Fruit fly (Drosophila melanogaster) whole organism, wandering third instar larva: ENCODE results near the gene Plc21C.

Experiments
- Abd-B ChIP-seq: fragments of >200 bp; optimal IDR thresholded peaks from 2 replicates; lab custom pipeline; 2017; ENCODE audit warnings: missing biosample characterization, missing genetic modification characterization
- CG32264 ChIP-seq: fragments of 200-800 bp; sonication (Bioruptor generic); optimal IDR thresholded peaks from 2 replicates; lab custom pipeline; 2016; ENCODE audit warnings: missing biosample characterization, missing genetic modification characterization
- CG9705 ChIP-seq: fragments of 200-800 bp; sonication (Bioruptor generic); optimal IDR thresholded peaks from 2 replicates; lab custom pipeline; 2018; ENCODE audit warnings: missing biosample characterization, mild to moderate bottlenecking, missing genetic modification characterization
- Dfd ChIP-seq: fragments of >200 bp; optimal IDR thresholded peaks from 2 replicates; lab custom pipeline; 2017; ENCODE audit warnings: missing biosample characterization, missing genetic modification characterization
- Dif ChIP-seq: fragments of 200-275, 200-300 bp; sonication (Bioruptor generic); optimal IDR thresholded peaks from 2 replicates; lab custom pipeline; 2018; ENCODE audit warnings: missing biosample characterization, missing genetic modification characterization; ENCODE audit not compliant: partially characterized antibody
- GATAd ChIP-seq: sonication (Bioruptor generic); optimal IDR thresholded peaks from 2 replicates; lab custom pipeline; 2016; ENCODE audit warnings: missing biosample characterization, missing genetic modification characterization
- HLH106 ChIP-seq: fragments of 200-800 bp; optimal IDR thresholded peaks from 3 replicates; lab custom pipeline; 2019; ENCODE audit warnings: missing biosample characterization, mild to moderate bottlenecking, missing genetic modification characterization, moderate library complexity
- Hr78 ChIP-seq: fragments of >200 bp; optimal IDR thresholded peaks from 2 replicates; lab custom pipeline; 2017; ENCODE audit warnings: missing biosample characterization, missing genetic modification characterization
- Hr83 ChIP-seq: fragments of 200-300 bp; sonication (Bioruptor generic); optimal IDR thresholded peaks from 2 replicates; lab custom pipeline; 2016; ENCODE audit warnings: missing biosample characterization, mild to moderate bottlenecking, missing genetic modification characterization, moderate library complexity; ENCODE audit not compliant: poor library complexity, severe bottlenecking
- Mio ChIP-seq: sonication (Bioruptor generic); optimal IDR thresholded peaks from 2 replicates; lab custom pipeline; 2016; ENCODE audit warnings: missing biosample characterization, missing genetic modification characterization
- N ChIP-seq: fragments of >200 bp; optimal IDR thresholded peaks from 2 replicates; lab custom pipeline; 2018; ENCODE audit warnings: missing biosample characterization, missing external identifiers, missing genetic modification characterization
- Rel ChIP-seq, 2 experiments: fragments of 200-800 bp; sonication (Bioruptor generic) in 1 of 2; optimal IDR thresholded peaks; 2 replicates in 1 of 2; 3 replicates in 1 of 2; lab custom pipeline; 2016 to 2019; ENCODE audit warnings: mild to moderate bottlenecking in 2 of 2, missing biosample characterization in 2 of 2, missing genetic modification characterization in 2 of 2, moderate library complexity in 1 of 2
- Sp1 ChIP-seq: fragments of 200-800 bp; sonication (Bioruptor generic); optimal IDR thresholded peaks from 3 replicates; lab custom pipeline; 2019; ENCODE audit warnings: missing biosample characterization, mild to moderate bottlenecking, missing genetic modification characterization, moderate library complexity
- Vsx2 ChIP-seq: fragments of 200-300, 225-300 bp; sonication (Bioruptor generic); optimal IDR thresholded peaks from 2 replicates; lab custom pipeline; 2018; ENCODE audit warnings: missing biosample characterization, missing genetic modification characterization; ENCODE audit not compliant: partially characterized antibody
- br ChIP-seq: fragments of 200-800 bp; sonication (Bioruptor generic); optimal IDR thresholded peaks from 2 replicates; lab custom pipeline; 2016; ENCODE audit warnings: missing biosample characterization, missing genetic modification characterization
- dl ChIP-seq, 2 experiments: fragments of 175-275, 200-275 bp in 1 of 2; fragments of 200-275 bp in 1 of 2; sonication (Bioruptor generic); optimal IDR thresholded peaks; lab custom pipeline; 2018; ENCODE audit warnings: mild to moderate bottlenecking in 2 of 2, missing biosample characterization in 2 of 2, missing genetic modification characterization in 2 of 2, moderate library complexity in 2 of 2; ENCODE audit not compliant: partially characterized antibody in 2 of 2, insufficient read depth in 1 of 2
- dmrt93B ChIP-seq: fragments of 200-800 bp; sonication (Bioruptor generic); optimal IDR thresholded peaks from 2 replicates; lab custom pipeline; 2018; ENCODE audit warnings: missing biosample characterization, mild to moderate bottlenecking, missing genetic modification characterization
- dsf ChIP-seq: sonication (Bioruptor generic); optimal IDR thresholded peaks from 2 replicates; lab custom pipeline; 2016; ENCODE audit warnings: missing biosample characterization, missing genetic modification characterization, borderline replicate concordance
- ey ChIP-seq: fragments of 200-800 bp; sonication (Bioruptor generic); optimal IDR thresholded peaks from 2 replicates; lab custom pipeline; 2016; ENCODE audit warnings: missing biosample characterization, missing genetic modification characterization
- foxo ChIP-seq, 2 experiments: fragments of 200-800 bp; sonication (Bioruptor generic); optimal IDR thresholded peaks; 2 replicates in 1 of 2; 3 replicates in 1 of 2; lab custom pipeline; 2016 to 2017; ENCODE audit warnings: missing biosample characterization in 2 of 2, missing genetic modification characterization in 2 of 2
- fru ChIP-seq: fragments of 200-800 bp; sonication (Bioruptor generic); optimal IDR thresholded peaks from 3 replicates; lab custom pipeline; 2016; ENCODE audit warnings: missing biosample characterization, mild to moderate bottlenecking, missing genetic modification characterization
- jim ChIP-seq: fragments of 175-275, 200-325 bp; sonication (Bioruptor generic); optimal IDR thresholded peaks from 2 replicates; lab custom pipeline; 2016; ENCODE audit warnings: missing biosample characterization, mild to moderate bottlenecking, missing genetic modification characterization
- lola ChIP-seq: fragments of >200 bp; optimal IDR thresholded peaks from 2 replicates; lab custom pipeline; 2017; ENCODE audit warnings: missing biosample characterization, missing genetic modification characterization
- pan ChIP-seq: fragments of >200 bp; optimal IDR thresholded peaks from 2 replicates; lab custom pipeline; 2017
- psq ChIP-seq: fragments of 200-800 bp; sonication (Bioruptor generic); optimal IDR thresholded peaks from 3 replicates; lab custom pipeline; 2017; ENCODE audit warnings: missing biosample characterization, mild to moderate bottlenecking, missing genetic modification characterization, moderate library complexity
- rgr ChIP-seq: fragments of 200-800 bp; sonication (Bioruptor generic); optimal IDR thresholded peaks from 3 replicates; lab custom pipeline; 2016; ENCODE audit warnings: missing biosample characterization, mild to moderate bottlenecking, missing genetic modification characterization
- sv ChIP-seq: fragments of 200-800 bp; sonication (Bioruptor generic); optimal IDR thresholded peaks from 3 replicates; lab custom pipeline; 2016; ENCODE audit warnings: missing biosample characterization, missing genetic modification characterization
- usp ChIP-seq: fragments of >200 bp; optimal IDR thresholded peaks from 2 replicates; lab custom pipeline; 2017; ENCODE audit warnings: missing biosample characterization, missing genetic modification characterization
- woc ChIP-seq: sonication (Bioruptor generic); optimal IDR thresholded peaks from 2 replicates; lab custom pipeline; 2016; ENCODE audit warnings: missing biosample characterization, mild to moderate bottlenecking, missing genetic modification characterization

Plc21C gene

DNA sequence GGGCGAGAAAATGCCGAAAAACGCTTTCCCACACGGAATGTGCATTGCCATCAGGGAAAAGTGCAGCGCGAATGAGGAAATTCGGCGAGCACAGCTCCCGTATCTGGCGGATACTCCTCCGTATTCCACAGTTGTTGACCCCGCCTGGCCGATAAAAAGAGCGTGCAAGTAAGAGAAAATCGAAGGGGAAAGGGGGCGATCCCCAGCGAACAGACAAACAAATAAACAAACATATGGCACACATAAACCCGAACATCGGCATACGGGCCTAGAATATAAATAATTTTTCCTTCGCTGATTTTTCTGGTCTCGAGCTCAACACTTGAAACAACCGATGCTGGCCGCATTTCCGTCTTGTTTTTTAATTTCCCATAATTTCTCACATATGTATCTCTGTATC lies 15.4 kb upstream of the Plc21C start:
- TF ChIP-seq foxo (GFP tag; optimal IDR thresholded peaks at IDR 0.05; lab: Kevin White, UChicago) (no peak), br (GFP tag; lab: Kevin White, UChicago) (no peak), dmrt93B (GFP tag; lab: Kevin White, UChicago) (no peak), CG32264 (GFP tag; lab: Kevin White, UChicago) (no peak), fru (no peak), Abd-B (GFP tag; lab: Kevin White, UChicago) (no peak), CG9705 (GFP tag; lab: Kevin White, UChicago) (no peak)

- TF ChIP-seq Rel (GFP tag; optimal IDR thresholded peaks at IDR 0.05; lab: Kevin White, UChicago): no peak
- no peak for TF ChIP-seq Rel (tag; optimal IDR thresholded peaks at IDR 0.05; lab: Kevin White, UChicago)
- TF ChIP-seq Vsx2: no peak
- no peak for TF ChIP-seq br (GFP tag; lab: Kevin White, UChicago)
- TF ChIP-seq dsf (GFP tag; lab: Kevin White, UChicago): no peak
- no peak for TF ChIP-seq woc (GFP tag; lab: Kevin White, UChicago)
- TF ChIP-seq Dfd: no peak
- no peak for TF ChIP-seq Dif (GFP tag; lab: Kevin White, UChicago)
- no peak for TF ChIP-seq fru
- no peak for TF ChIP-seq CG32264 (GFP tag; lab: Kevin White, UChicago)
- TF ChIP-seq dl (GFP tag; optimal IDR thresholded peaks at IDR 0.05; lab: Kevin White, UChicago; ENCODE audit: insufficient read depth in 1 of 2, partially characterized antibody in 2 of 2): no peak
- no peak for TF ChIP-seq psq (GFP tag; lab: Kevin White, UChicago)
- no peak for TF ChIP-seq Hr78
- no peak for TF ChIP-seq lola (GFP tag; lab: Kevin White, UChicago)
- no peak for TF ChIP-seq GATAd (GFP tag; lab: Kevin White, UChicago)
- TF ChIP-seq ey (GFP tag; lab: Kevin White, UChicago): no peak
- TF ChIP-seq, all 38 proteins: peak for 0
Observed at dm6 chr2L:290949-291348, 14.8 kb upstream of the Plc21C start.

DNA sequence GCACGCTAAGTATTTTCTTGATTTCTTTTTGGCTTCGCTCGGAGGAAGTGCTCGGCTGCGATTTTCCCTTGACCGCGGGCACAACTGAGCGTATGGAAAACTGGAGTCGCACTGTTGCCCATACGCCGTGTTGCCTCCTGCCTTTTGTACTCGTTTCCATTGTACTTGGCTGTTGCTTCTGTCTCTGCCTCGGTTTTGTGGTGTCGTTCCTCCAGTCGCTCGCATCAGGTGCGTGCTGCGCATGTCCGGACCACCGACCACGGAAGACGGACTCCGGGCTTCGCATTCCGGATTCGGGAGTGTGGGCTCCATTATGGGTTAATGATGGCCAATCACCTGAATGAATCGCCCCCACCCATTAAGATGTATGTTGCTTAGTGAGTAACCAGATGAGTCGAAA lies 14.1 kb upstream of the Plc21C start, which contains the start of gene CG3625:
Gene CG3625 (minus strand): TSS at position 139 of the 400 bp plus-strand sequence.
- TF ChIP-seq Mio (no peak), dmrt93B (GFP tag; lab: Kevin White, UChicago) (no peak), Dif (GFP tag; lab: Kevin White, UChicago) (no peak), jim (no peak), woc (GFP tag; lab: Kevin White, UChicago) (no peak), foxo (GFP tag; optimal IDR thresholded peaks at IDR 0.05; lab: Kevin White, UChicago) (no peak), lola (GFP tag; lab: Kevin White, UChicago) (no peak), Dfd (no peak), usp (GFP tag; lab: Kevin White, UChicago) (no peak), ey (GFP tag; lab: Kevin White, UChicago) (no peak), N (GFP tag; lab: Kevin White, UChicago) (no peak), pan (lab: Kevin White, UChicago) (no peak), GATAd (GFP tag; lab: Kevin White, UChicago) (no peak)

- TF ChIP-seq jim: no peak
- TF ChIP-seq br (GFP tag; lab: Kevin White, UChicago): no peak
- no peak for TF ChIP-seq lola (GFP tag; lab: Kevin White, UChicago)
- no peak for TF ChIP-seq foxo (GFP tag; optimal IDR thresholded peaks at IDR 0.05; lab: Kevin White, UChicago)
- TF ChIP-seq Rel (GFP tag; optimal IDR thresholded peaks at IDR 0.05; lab: Kevin White, UChicago): no peak
- TF ChIP-seq Rel (tag; optimal IDR thresholded peaks at IDR 0.05; lab: Kevin White, UChicago): no peak
- TF ChIP-seq ey (GFP tag; lab: Kevin White, UChicago): no peak
- no peak for TF ChIP-seq usp (GFP tag; lab: Kevin White, UChicago)
- TF ChIP-seq, all 38 proteins: peak for 0
Observed at dm6 chr2L:292301-292700, 13.4 kb upstream of the Plc21C start, which contains the start of gene CG11562. Gene CG11562 (plus strand): TSS chr2L:292419.

DNA sequence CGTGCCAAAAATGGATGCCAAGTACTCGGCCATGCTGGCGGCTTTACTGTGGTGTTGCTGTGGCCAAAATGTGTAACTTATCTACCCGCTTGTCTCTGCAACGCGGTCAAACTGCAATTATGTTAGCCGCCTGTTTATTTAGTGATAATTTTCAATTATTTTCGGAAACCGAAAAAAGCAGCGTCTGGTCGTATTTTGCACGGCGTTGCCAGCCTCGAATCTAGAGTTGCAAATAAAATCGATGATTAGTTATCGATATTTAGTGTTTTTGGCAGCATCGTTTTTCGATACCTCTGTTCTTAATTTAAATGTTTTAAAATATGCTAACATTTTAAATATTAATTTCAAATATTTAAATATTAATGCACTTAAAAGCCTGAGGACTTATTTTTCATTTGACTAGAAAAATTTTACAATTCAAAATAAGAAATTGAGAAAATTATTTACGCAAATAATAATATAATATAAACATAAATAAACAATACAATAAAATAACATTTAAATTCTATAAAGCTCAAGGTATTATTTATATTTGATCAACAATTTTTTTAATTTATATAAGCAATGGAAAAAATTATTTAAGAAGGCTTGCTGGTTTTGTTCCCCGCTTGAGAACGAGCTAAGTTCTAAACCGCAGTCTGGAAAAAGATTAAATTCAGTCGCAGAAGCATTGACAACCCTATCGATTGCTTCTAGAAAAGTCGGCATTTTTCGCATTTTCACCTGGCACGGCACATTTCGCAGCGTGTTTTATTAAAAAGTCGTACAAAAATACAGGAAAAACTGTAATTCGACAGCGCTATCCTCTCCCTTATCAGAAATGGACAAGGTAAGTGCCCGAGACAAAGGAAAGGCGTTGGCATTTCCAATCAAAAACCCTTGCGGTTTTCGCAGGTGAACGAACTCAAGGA lies 11.0 kb upstream of the Plc21C start, which contains the start of the genes U2af38 and Stip1:
Gene U2af38 (minus strand): TSS at position 230 of the 911 bp plus-strand sequence.
Gene Stip1 (plus strand): TSS at position 671 of the 911 bp plus-strand sequence.
- TF ChIP-seq Hr83 (GFP tag; lab: Kevin White, UChicago): peak; percentile 29
- peak; percentile 36 for TF ChIP-seq rgr (GFP tag; lab: Kevin White, UChicago)
- peak; percentile 28 for TF ChIP-seq Sp1
- no peak for TF ChIP-seq lola (GFP tag; lab: Kevin White, UChicago)
- peak; percentile 6 for TF ChIP-seq sv
- peak; percentile 14 for TF ChIP-seq HLH106
